Worm (Caenorhabditis elegans): Measurements from ENCODE around the gene F55B11.4.

The F55B11.4 gene

ce11 chrIV:14385140-14385539 is 45.6 kb downstream of the F55B11.4 start:
- TF ChIP-seq nhr-28 (tag; optimal IDR thresholded peaks at IDR 0.05): peak; percentile 1
- no peak for TF ChIP-seq tra-1 (GFP tag; IDR thresholded peaks at IDR 0.05)
- no peak for TF ChIP-seq T26A8.4 (GFP tag; IDR thresholded peaks at IDR 0.05)
- TF ChIP-seq aha-1 (tag): peak; percentile 14

- TF ChIP-seq unc-62 (GFP tag; optimal IDR thresholded peaks at IDR 0.05 in 1 of 2) (peak in 1 of 2 experiments; percentile 56), unc-62 (tag; optimal IDR thresholded peaks at IDR 0.05) (no peak), unc-130 (GFP tag; optimal IDR thresholded peaks at IDR 0.05) (no peak)
Measured at ce11 chrIV:14384194-14384593, 46.5 kb downstream of the F55B11.4 start.

- no peak for TF ChIP-seq D1046.2 (GFP tag; IDR thresholded peaks at IDR 0.05)
- TF ChIP-seq snpc-1.2 (GFP tag; IDR thresholded peaks at IDR 0.05): peak; percentile 78
Measured at ce11 chrIV:14383474-14383873, 47.2 kb downstream of the F55B11.4 start, which contains the start of gene paqr-3. Gene paqr-3, minus strand, starts transcription at chrIV:14383683.
